Worm (Caenorhabditis elegans): ENCODE data around the gene T14B4.3.

DNA sequence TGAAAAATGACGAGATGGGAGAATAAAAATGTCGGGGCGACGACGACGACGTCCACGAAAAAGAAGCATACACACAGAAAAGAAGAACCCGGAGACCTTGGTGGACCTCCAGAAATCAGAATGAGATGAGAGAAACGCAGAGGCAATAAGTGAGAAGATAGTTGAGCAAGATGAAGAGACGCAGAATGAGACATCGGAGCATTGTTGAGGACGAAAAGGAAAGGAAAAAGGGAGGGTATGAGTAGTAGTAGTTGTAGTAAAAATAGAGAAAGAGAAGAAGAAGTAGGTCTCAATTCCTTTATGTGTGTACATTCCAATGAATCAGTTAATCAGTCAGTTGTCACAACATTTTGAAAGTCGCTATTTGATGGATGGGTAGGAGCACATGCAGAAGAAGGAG, 5.4 kb upstream of the T14B4.3 start, which contains the start of gene T14B4.8:
- TF ChIP-seq unc-39 (tag; optimal IDR thresholded peaks at IDR 0.05) (no peak), snpc-4 (tag; optimal IDR thresholded peaks at IDR 0.05) (peak; percentile 4), mdl-1 (tag; optimal IDR thresholded peaks at IDR 0.05) (no peak), mbf-1 (tag; optimal IDR thresholded peaks at IDR 0.05) (no peak), nhr-77 (tag; optimal IDR thresholded peaks at IDR 0.05) (no peak), fos-1 (tag; optimal IDR thresholded peaks at IDR 0.05) (no peak)

Measured in whole organism, L2 larva.